Worm (Caenorhabditis elegans) whole organism, L1 larva: ENCODE data around the gene oac-46.
A peak's percentile ranks its signal among the peaks of the same experiment; 100 is the strongest.

ENCODE experiments used
- C04F5.9 ChIP-seq: sonication (generic microtip); optimal IDR thresholded peaks from 2 replicates; lab custom pipeline; 2016; ENCODE audit warnings: missing genetic modification characterization, missing compliant biosample characterization
- C16A3.4 ChIP-seq: fragments of 150-350 bp; optimal IDR thresholded peaks from 2 replicates; lab custom pipeline; 2014; ENCODE audit warnings: missing biosample characterization, missing genetic modification characterization
- alr-1 ChIP-seq: fragments of 200-800 bp; sonication (Bioruptor generic); optimal IDR thresholded peaks from 2 replicates; lab custom pipeline; 2018; ENCODE audit warnings: borderline replicate concordance, mild to moderate bottlenecking, missing genetic modification characterization, missing compliant biosample characterization
- ama-1 ChIP-seq: fragments of 150-350 bp; optimal IDR thresholded peaks from 2 replicates; lab custom pipeline; 2014
- blmp-1 ChIP-seq: fragments of 150-350 bp; optimal IDR thresholded peaks from 2 replicates; lab custom pipeline; 2014; ENCODE audit warnings: missing biosample characterization, missing genetic modification characterization
- ceh-63 ChIP-seq: fragments of 200-800 bp; sonication (Bioruptor generic); optimal IDR thresholded peaks from 2 replicates; lab custom pipeline; 2018; ENCODE audit warnings: mild to moderate bottlenecking, missing genetic modification characterization, missing compliant biosample characterization
- ceh-88 ChIP-seq: fragments of 200-800 bp; sonication (Bioruptor generic); IDR thresholded peaks from 2 replicates; pipeline ENCODE4 v1.3.6; 2022; ENCODE audit warnings: missing genetic modification characterization, missing compliant biosample characterization
- ceh-90 ChIP-seq: sonication (generic microtip); optimal IDR thresholded peaks from 2 replicates; lab custom pipeline; 2016; ENCODE audit warnings: missing genetic modification characterization, missing compliant biosample characterization
- ces-1 ChIP-seq: fragments of 150-350 bp; optimal IDR thresholded peaks from 2 replicates; lab custom pipeline; 2014; ENCODE audit warnings: missing biosample characterization, missing genetic modification reagents, missing genetic modification characterization
- dpl-1 ChIP-seq, 3 experiments: fragments of 150-350 bp in 2 of 3; sonication (generic microtip) in 1 of 3; optimal IDR thresholded peaks; 2 replicates each; lab custom pipeline; 2014 to 2017; ENCODE audit warnings: missing biosample characterization in 3 of 3, missing genetic modification characterization in 3 of 3, missing genetic modification reagents in 3 of 3
- dsc-1 ChIP-seq: sonication (generic microtip); optimal IDR thresholded peaks from 2 replicates; lab custom pipeline; 2016; ENCODE audit warnings: mild to moderate bottlenecking, missing genetic modification characterization, missing compliant biosample characterization
- efl-1 ChIP-seq, 4 experiments: fragments of 150-350 bp; optimal IDR thresholded peaks in 3 of 4; peaks in 1 of 4; 1 replicate in 1 of 4; 2 replicates in 3 of 4; lab custom pipeline; 2014; ENCODE audit warnings: missing biosample characterization in 2 of 4, missing genetic modification characterization in 2 of 4, missing genetic modification reagents in 2 of 4
- efl-3 ChIP-seq: fragments of 200-800 bp; sonication (Bioruptor generic); optimal IDR thresholded peaks from 2 replicates; lab custom pipeline; 2018; ENCODE audit warnings: mild to moderate bottlenecking, missing genetic modification characterization, missing compliant biosample characterization
- egl-13 ChIP-seq: sonication (generic microtip); optimal IDR thresholded peaks from 2 replicates; lab custom pipeline; 2016; ENCODE audit warnings: missing genotype, missing genetic modification reagents, missing genetic modification characterization, missing compliant biosample characterization
- elt-2 ChIP-seq: sonication (generic microtip); optimal IDR thresholded peaks from 2 replicates; lab custom pipeline; 2016; ENCODE audit warnings: missing genetic modification characterization, mild to moderate bottlenecking, inconsistent platforms, missing compliant biosample characterization, missing genetic modification reagents
- elt-3 ChIP-seq, 6 experiments: fragments of 150-350 bp in 1 of 6; sonication (generic microtip); optimal IDR thresholded peaks; 2 replicates each; lab custom pipeline; 2017 to 2018; ENCODE audit warnings: missing biosample characterization in 6 of 6, missing genetic modification characterization in 6 of 6, inconsistent platforms in 1 of 6
- ets-5 ChIP-seq: fragments of 200-800 bp; sonication (Bioruptor generic); IDR thresholded peaks from 2 replicates; pipeline ENCODE4 v1.3.6; 2022; ENCODE audit warnings: missing genetic modification characterization, missing compliant biosample characterization
- fkh-10 ChIP-seq: sonication (generic microtip); optimal IDR thresholded peaks from 2 replicates; lab custom pipeline; 2017; ENCODE audit warnings: missing biosample characterization, missing genetic modification reagents, missing genetic modification characterization
- hlh-4 ChIP-seq: sonication (generic microtip); optimal IDR thresholded peaks from 2 replicates; lab custom pipeline; 2016; ENCODE audit warnings: mild to moderate bottlenecking, missing genetic modification characterization, missing compliant biosample characterization
- isw-1 ChIP-seq: fragments of 200-800 bp; sonication (Bioruptor generic); IDR thresholded peaks from 2 replicates; pipeline ENCODE4 v1.3.6; 2022; ENCODE audit warnings: missing genetic modification characterization, missing compliant biosample characterization
- jun-1 ChIP-seq: fragments of 150-350 bp; optimal IDR thresholded peaks from 2 replicates; lab custom pipeline; 2014; ENCODE audit warnings: missing biosample characterization, missing genetic modification reagents, missing genetic modification characterization
- lin-13 ChIP-seq: fragments of 150-350 bp; optimal IDR thresholded peaks from 2 replicates; lab custom pipeline; 2014; ENCODE audit warnings: missing biosample characterization, missing genetic modification reagents, missing genetic modification characterization
- lin-14 ChIP-seq: fragments of 200-800 bp; sonication (Bioruptor generic); optimal IDR thresholded peaks from 2 replicates; lab custom pipeline; 2018; ENCODE audit warnings: mild to moderate bottlenecking, missing genetic modification characterization, moderate library complexity, missing compliant biosample characterization
- lin-15B ChIP-seq: fragments of 150-350 bp; sonication (generic microtip); optimal IDR thresholded peaks from 3 replicates; lab custom pipeline; 2014; ENCODE audit warnings: missing biosample characterization, missing genetic modification characterization
- lin-35 ChIP-seq, 2 experiments: fragments of 150-350 bp; optimal IDR thresholded peaks; 2 replicates each; lab custom pipeline; 2014; ENCODE audit warnings: missing biosample characterization in 2 of 2, missing genetic modification characterization in 2 of 2, missing genetic modification reagents in 2 of 2
- lir-3 ChIP-seq: sonication (generic microtip); optimal IDR thresholded peaks from 2 replicates; lab custom pipeline; 2016; ENCODE audit warnings: mild to moderate bottlenecking, missing genetic modification characterization, moderate library complexity, missing compliant biosample characterization; ENCODE audit not compliant: poor library complexity
- lsy-2 ChIP-seq, 2 experiments: fragments of 150-350 bp; optimal IDR thresholded peaks; 2 replicates each; lab custom pipeline; 2014; ENCODE audit warnings: missing biosample characterization in 2 of 2, missing genetic modification characterization in 2 of 2
- mdl-1 ChIP-seq, 2 experiments: fragments of 150-350 bp; optimal IDR thresholded peaks; 2 replicates each; lab custom pipeline; 2014 to 2017; ENCODE audit warnings: missing biosample characterization in 2 of 2, missing genetic modification characterization in 2 of 2, inconsistent platforms in 1 of 2
- mef-2 ChIP-seq: fragments of 150-350 bp; optimal IDR thresholded peaks from 2 replicates; lab custom pipeline; 2014; ENCODE audit warnings: missing biosample characterization, missing genetic modification characterization
- nhr-19 ChIP-seq: fragments of 200-800 bp; sonication (Bioruptor generic); conservative IDR thresholded peaks from 2 replicates; pipeline ENCODE4 v1.3.6; 2022; ENCODE audit warnings: missing genetic modification characterization, missing compliant biosample characterization
- nhr-237 ChIP-seq: fragments of 150-350 bp; optimal IDR thresholded peaks from 2 replicates; lab custom pipeline; 2014; ENCODE audit warnings: missing biosample characterization, missing genetic modification characterization
- nhr-47 ChIP-seq: sonication (generic microtip); optimal IDR thresholded peaks from 2 replicates; lab custom pipeline; 2016; ENCODE audit warnings: mild to moderate bottlenecking, missing genetic modification characterization, moderate library complexity, missing compliant biosample characterization
- nhr-71 ChIP-seq: sonication (generic microtip); optimal IDR thresholded peaks from 2 replicates; lab custom pipeline; 2016; ENCODE audit warnings: mild to moderate bottlenecking, missing genetic modification characterization, moderate library complexity, missing compliant biosample characterization
- nhr-85 ChIP-seq: sonication (generic microtip); peaks from one replicate; lab custom pipeline; 2016; ENCODE audit warnings: missing genetic modification characterization, inconsistent platforms, missing compliant biosample characterization
- nhr-90 ChIP-seq: sonication (generic microtip); optimal IDR thresholded peaks from 2 replicates; lab custom pipeline; 2016; ENCODE audit warnings: mild to moderate bottlenecking, missing genetic modification characterization, missing compliant biosample characterization; ENCODE audit not compliant: poor library complexity
- pag-3 ChIP-seq: sonication (generic microtip); optimal IDR thresholded peaks from 2 replicates; lab custom pipeline; 2017; ENCODE audit warnings: missing genetic modification characterization, mild to moderate bottlenecking, missing compliant biosample characterization, antibody characterized with exemption, borderline replicate concordance; ENCODE audit not compliant: insufficient read depth
- pqm-1 ChIP-seq: sonication (generic microtip); optimal IDR thresholded peaks from 3 replicates; lab custom pipeline; 2017; ENCODE audit warnings: missing biosample characterization, missing genetic modification characterization
- rnt-1 ChIP-seq: sonication (generic microtip); optimal IDR thresholded peaks from 2 replicates; lab custom pipeline; 2016; ENCODE audit warnings: mild to moderate bottlenecking, missing genetic modification characterization, moderate library complexity, missing compliant biosample characterization
- skn-1 ChIP-seq: fragments of 150-350 bp; optimal IDR thresholded peaks from 2 replicates; lab custom pipeline; 2014; ENCODE audit warnings: missing biosample characterization, missing genetic modification characterization
- sox-4 ChIP-seq: sonication (generic microtip); optimal IDR thresholded peaks from 2 replicates; lab custom pipeline; 2016; ENCODE audit warnings: missing genetic modification characterization, missing compliant biosample characterization
- sptf-1 ChIP-seq: fragments of 150-350 bp; optimal IDR thresholded peaks from 2 replicates; lab custom pipeline; 2014; ENCODE audit warnings: missing biosample characterization, missing genetic modification characterization
- swsn-7 ChIP-seq: sonication (generic microtip); optimal IDR thresholded peaks from 2 replicates; lab custom pipeline; 2016; ENCODE audit warnings: missing genetic modification characterization, missing compliant biosample characterization
- tbx-2 ChIP-seq: sonication (generic microtip); optimal IDR thresholded peaks from 2 replicates; lab custom pipeline; 2016; ENCODE audit warnings: missing genetic modification characterization, missing compliant biosample characterization
- tlp-1 ChIP-seq: fragments of 150-350 bp; optimal IDR thresholded peaks from 2 replicates; lab custom pipeline; 2014; ENCODE audit warnings: missing biosample characterization, missing genetic modification characterization
- unc-130 ChIP-seq: fragments of 150-350 bp; optimal IDR thresholded peaks from 2 replicates; lab custom pipeline; 2017; ENCODE audit warnings: missing biosample characterization, missing genetic modification characterization, inconsistent platforms
- unc-62 ChIP-seq: fragments of 150-350 bp; optimal IDR thresholded peaks from 2 replicates; lab custom pipeline; 2014; ENCODE audit warnings: missing biosample characterization, missing genetic modification reagents, missing genetic modification characterization
- unc-98 ChIP-seq: fragments of 200-800 bp; sonication (Bioruptor generic); IDR thresholded peaks from 2 replicates; pipeline ENCODE4 v1.3.6; 2022; ENCODE audit warnings: missing genetic modification characterization, missing compliant biosample characterization
- vab-15 ChIP-seq: sonication (generic microtip); optimal IDR thresholded peaks from 2 replicates; lab custom pipeline; 2017; ENCODE audit warnings: missing genotype, mild to moderate bottlenecking, missing genetic modification characterization, missing compliant biosample characterization
- xbp-1 ChIP-seq: sonication (generic microtip); optimal IDR thresholded peaks from 2 replicates; lab custom pipeline; 2016; ENCODE audit warnings: missing genetic modification characterization, missing compliant biosample characterization
- zip-4 ChIP-seq: fragments of 200-800 bp; sonication (Bioruptor generic); optimal IDR thresholded peaks from 2 replicates; lab custom pipeline; 2018; ENCODE audit warnings: mild to moderate bottlenecking, missing genetic modification characterization, moderate library complexity, missing compliant biosample characterization

oac-46 gene

DNA sequence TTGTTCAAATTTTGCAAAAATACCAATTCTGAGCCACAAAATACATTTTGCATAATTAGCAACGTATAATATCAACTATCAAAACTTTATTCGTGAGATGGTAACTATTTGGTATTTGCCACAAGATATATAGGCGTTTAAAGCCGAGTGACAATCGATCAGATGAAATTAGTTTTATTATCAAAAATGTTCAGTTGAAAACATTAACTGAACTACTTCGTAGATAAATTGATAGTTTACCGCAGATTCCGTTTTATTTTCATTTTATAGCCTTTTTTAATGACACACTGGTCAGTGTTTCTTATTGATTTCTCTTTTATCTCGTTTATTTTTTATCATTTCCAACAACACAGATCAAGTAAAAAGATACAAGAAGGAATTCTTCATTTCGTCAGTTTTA, 34.7 kb downstream of the oac-46 start (continued):
- TF ChIP-seq sptf-1, result no peak
- TF ChIP-seq tlp-1 (tag; lab: Kevin White, UChicago), result no peak
- TF ChIP-seq nhr-47 (tag; lab: Kevin White, UChicago), result peak; percentile 36
- TF ChIP-seq mdl-1 (tag; optimal IDR thresholded peaks at IDR 0.05; lab: Kevin White, UChicago), result no peak
- no peak for TF ChIP-seq fkh-10 (GFP tag; lab: Kevin White, UChicago)
- TF ChIP-seq elt-3 (tag; optimal IDR thresholded peaks at IDR 0.05; lab: Kevin White, UChicago), result peak in 2 of 6 experiments; percentile 39 to 66
- no peak for TF ChIP-seq swsn-7 (tag; lab: Kevin White, UChicago)
- TF ChIP-seq C04F5.9 (tag; lab: Kevin White, UChicago), result no peak
- TF ChIP-seq efl-1 (optimal IDR thresholded peaks at IDR 0.05; lab: Kevin White, UChicago), result no peak
- TF ChIP-seq efl-1 (GFP tag; optimal IDR thresholded peaks at IDR 0.05 in 1 of 2; lab: Kevin White, UChicago), result peak in 1 of 2 experiments; percentile 49
- TF ChIP-seq nhr-71, result peak; percentile 58
- no peak for TF ChIP-seq zip-4 (GFP tag; lab: Kevin White, UChicago)
- TF ChIP-seq ceh-63 (GFP tag; lab: Kevin White, UChicago), result no peak
- no peak for TF ChIP-seq isw-1 (GFP tag; lab: Robert Waterston, UW)
- TF ChIP-seq jun-1 (tag; lab: Kevin White, UChicago), result no peak
- TF ChIP-seq sox-4, result no peak
- TF ChIP-seq lin-15B (tag; lab: Kevin White, UChicago), result no peak
- TF ChIP-seq pag-3, result no peak
- TF ChIP-seq ces-1 (GFP tag; lab: Kevin White, UChicago), result no peak
- TF ChIP-seq pqm-1 (tag; lab: Kevin White, UChicago), result no peak
- no peak for TF ChIP-seq xbp-1 (tag; lab: Kevin White, UChicago)
- TF ChIP-seq nhr-90 (tag; lab: Kevin White, UChicago), result peak; percentile 51
- peak; percentile 25 for TF ChIP-seq lin-14 (GFP tag; lab: Kevin White, UChicago)
- TF ChIP-seq mef-2, result no peak
- TF ChIP-seq lsy-2 (tag; optimal IDR thresholded peaks at IDR 0.05; lab: Kevin White, UChicago), result peak in 1 of 2 experiments; percentile 24
- no peak for TF ChIP-seq unc-62 (GFP tag; lab: Kevin White, UChicago)
- peak; percentile 42 for TF ChIP-seq nhr-19 (GFP tag; lab: Robert Waterston, UW)
- TF ChIP-seq lin-35 (GFP tag; optimal IDR thresholded peaks at IDR 0.05; lab: Kevin White, UChicago), result peak in 1 of 2 experiments; percentile 32
- peak; percentile 32 for TF ChIP-seq blmp-1 (tag; lab: Kevin White, UChicago)
- TF ChIP-seq dsc-1 (tag; lab: Kevin White, UChicago), result no peak
- TF ChIP-seq ceh-90 (tag; lab: Kevin White, UChicago), result no peak
- no peak for TF ChIP-seq ets-5
- no peak for TF ChIP-seq unc-98 (GFP tag; lab: Robert Waterston, UW)
- TF ChIP-seq unc-130 (tag; lab: Kevin White, UChicago), result no peak
- TF ChIP-seq vab-15 (tag; lab: Kevin White, UChicago), result no peak
- no peak for TF ChIP-seq lin-13 (GFP tag; lab: Kevin White, UChicago)
- TF ChIP-seq rnt-1 (tag; lab: Kevin White, UChicago), result no peak
- no peak for TF ChIP-seq elt-2 (tag; lab: Kevin White, UChicago)
- no peak for TF ChIP-seq dpl-1 (GFP tag; optimal IDR thresholded peaks at IDR 0.05; lab: Kevin White, UChicago)
- TF ChIP-seq egl-13 (tag; lab: Kevin White, UChicago), result no peak
- no peak for TF ChIP-seq efl-3 (GFP tag; lab: Kevin White, UChicago)
- TF ChIP-seq ama-1, result no peak

ce11 chrII:8814231-8814630, 37.7 kb downstream of the oac-46 start:
- no peak for TF ChIP-seq skn-1 (tag; lab: Kevin White, UChicago)
- TF ChIP-seq C16A3.4 (tag; lab: Kevin White, UChicago), result no peak
- no peak for TF ChIP-seq alr-1 (tag; lab: Kevin White, UChicago)
- no peak for TF ChIP-seq ceh-90 (tag; lab: Kevin White, UChicago)
- TF ChIP-seq ceh-88 (GFP tag; lab: Robert Waterston, UW), result no peak
- no peak for TF ChIP-seq lin-15B (tag; lab: Kevin White, UChicago)
- no peak for TF ChIP-seq lir-3 (tag; lab: Kevin White, UChicago)
- no peak for TF ChIP-seq hlh-4
- no peak for TF ChIP-seq dsc-1 (tag; lab: Kevin White, UChicago)
- TF ChIP-seq nhr-237 (tag; lab: Kevin White, UChicago), result no peak
- no peak for TF ChIP-seq fkh-10 (GFP tag; lab: Kevin White, UChicago)
- no peak for TF ChIP-seq tbx-2 (tag; lab: Kevin White, UChicago)
- no peak for TF ChIP-seq nhr-85
